Worm (Caenorhabditis elegans) whole organism, L4 larva: ENCODE results near the gene best-18.

Experiments used
- ZK337.2 ChIP-seq: fragments of 200-800 bp; sonication (Bioruptor generic); IDR thresholded peaks from 2 replicates; pipeline ENCODE4 v1.3.6; 2022; ENCODE audit warnings: missing genetic modification reagents, missing genetic modification characterization, missing compliant biosample characterization
- fkh-10 ChIP-seq: fragments of 150-350 bp; optimal IDR thresholded peaks from 2 replicates; lab custom pipeline; 2014; ENCODE audit warnings: missing biosample characterization, missing genetic modification reagents, missing genetic modification characterization
- lin-13 ChIP-seq: fragments of 150-350 bp; optimal IDR thresholded peaks from 2 replicates; lab custom pipeline; 2014; ENCODE audit warnings: missing biosample characterization, missing genetic modification reagents, missing genetic modification characterization
- nhr-77 ChIP-seq: fragments of 150-350 bp; optimal IDR thresholded peaks from 2 replicates; lab custom pipeline; 2014; ENCODE audit warnings: missing biosample characterization, missing genetic modification characterization
- unc-39 ChIP-seq: sonication (generic microtip); optimal IDR thresholded peaks from 2 replicates; lab custom pipeline; 2017; ENCODE audit warnings: missing biosample characterization, missing genetic modification characterization

- no peak for TF ChIP-seq lin-13 (GFP tag; lab: Kevin White, UChicago)
- TF ChIP-seq ZK337.2 (GFP tag; lab: Robert Waterston, UW) = no peak
- no peak for TF ChIP-seq unc-39
- TF ChIP-seq fkh-10 (GFP tag; lab: Kevin White, UChicago) = no peak
- no peak for TF ChIP-seq nhr-77 (tag; lab: Kevin White, UChicago)
These were observed 29.2 kb downstream of the best-18 start for ce11 chrIII:10241332-10241829.
